Fruit fly (Drosophila melanogaster) whole organism, wandering third instar larva: ENCODE data around the gene Bug22.

ENCODE experiments used
- Abd-B ChIP-seq: fragments of >200 bp; optimal IDR thresholded peaks from 2 replicates; lab custom pipeline; 2017; ENCODE audit warnings: missing biosample characterization, missing genetic modification characterization
- CG32264 ChIP-seq: fragments of 200-800 bp; sonication (Bioruptor generic); optimal IDR thresholded peaks from 2 replicates; lab custom pipeline; 2016; ENCODE audit warnings: missing biosample characterization, missing genetic modification characterization
- CG9705 ChIP-seq: fragments of 200-800 bp; sonication (Bioruptor generic); optimal IDR thresholded peaks from 2 replicates; lab custom pipeline; 2018; ENCODE audit warnings: missing biosample characterization, mild to moderate bottlenecking, missing genetic modification characterization
- CrebA ChIP-seq: fragments of 200-800 bp; sonication (Bioruptor generic); optimal IDR thresholded peaks from 2 replicates; lab custom pipeline; 2016; ENCODE audit warnings: missing biosample characterization, mild to moderate bottlenecking, missing genetic modification characterization, borderline replicate concordance
- Dfd ChIP-seq: fragments of >200 bp; optimal IDR thresholded peaks from 2 replicates; lab custom pipeline; 2017; ENCODE audit warnings: missing biosample characterization, missing genetic modification characterization
- Dif ChIP-seq: fragments of 200-275, 200-300 bp; sonication (Bioruptor generic); optimal IDR thresholded peaks from 2 replicates; lab custom pipeline; 2018; ENCODE audit warnings: missing biosample characterization, missing genetic modification characterization; ENCODE audit not compliant: partially characterized antibody
- GATAd ChIP-seq: sonication (Bioruptor generic); optimal IDR thresholded peaks from 2 replicates; lab custom pipeline; 2016; ENCODE audit warnings: missing biosample characterization, missing genetic modification characterization
- HLH106 ChIP-seq: fragments of 200-800 bp; optimal IDR thresholded peaks from 3 replicates; lab custom pipeline; 2019; ENCODE audit warnings: missing biosample characterization, mild to moderate bottlenecking, missing genetic modification characterization, moderate library complexity
- Hnf4 ChIP-seq: fragments of 200-800 bp; sonication (Bioruptor generic); optimal IDR thresholded peaks from 2 replicates; lab custom pipeline; 2016; ENCODE audit warnings: missing biosample characterization, mild to moderate bottlenecking, missing genetic modification characterization
- Hr78 ChIP-seq: fragments of >200 bp; optimal IDR thresholded peaks from 2 replicates; lab custom pipeline; 2017; ENCODE audit warnings: missing biosample characterization, missing genetic modification characterization
- Hr83 ChIP-seq: fragments of 200-300 bp; sonication (Bioruptor generic); optimal IDR thresholded peaks from 2 replicates; lab custom pipeline; 2016; ENCODE audit warnings: missing biosample characterization, mild to moderate bottlenecking, missing genetic modification characterization, moderate library complexity; ENCODE audit not compliant: poor library complexity, severe bottlenecking
- Jra ChIP-seq: sonication (Bioruptor generic); optimal IDR thresholded peaks from 2 replicates; lab custom pipeline; 2016; ENCODE audit warnings: missing biosample characterization, missing genetic modification characterization
- Mio ChIP-seq: sonication (Bioruptor generic); optimal IDR thresholded peaks from 2 replicates; lab custom pipeline; 2016; ENCODE audit warnings: missing biosample characterization, missing genetic modification characterization
- Myc ChIP-seq: fragments of >200 bp; optimal IDR thresholded peaks from 2 replicates; lab custom pipeline; 2017
- N ChIP-seq: fragments of >200 bp; optimal IDR thresholded peaks from 2 replicates; lab custom pipeline; 2018; ENCODE audit warnings: missing biosample characterization, missing external identifiers, missing genetic modification characterization
- OdsH ChIP-seq: fragments of 200-800 bp; sonication (Bioruptor generic); optimal IDR thresholded peaks from 2 replicates; lab custom pipeline; 2016; ENCODE audit warnings: missing biosample characterization, mild to moderate bottlenecking, missing genetic modification characterization
- Rel ChIP-seq, 2 experiments: fragments of 200-800 bp; sonication (Bioruptor generic) in 1 of 2; optimal IDR thresholded peaks; 2 replicates in 1 of 2; 3 replicates in 1 of 2; lab custom pipeline; 2016 to 2019; ENCODE audit warnings: mild to moderate bottlenecking in 2 of 2, missing biosample characterization in 2 of 2, missing genetic modification characterization in 2 of 2, moderate library complexity in 1 of 2
- Sp1 ChIP-seq: fragments of 200-800 bp; sonication (Bioruptor generic); optimal IDR thresholded peaks from 3 replicates; lab custom pipeline; 2019; ENCODE audit warnings: missing biosample characterization, mild to moderate bottlenecking, missing genetic modification characterization, moderate library complexity
- Vsx2 ChIP-seq: fragments of 200-300, 225-300 bp; sonication (Bioruptor generic); optimal IDR thresholded peaks from 2 replicates; lab custom pipeline; 2018; ENCODE audit warnings: missing biosample characterization, missing genetic modification characterization; ENCODE audit not compliant: partially characterized antibody
- br ChIP-seq: fragments of 200-800 bp; sonication (Bioruptor generic); optimal IDR thresholded peaks from 2 replicates; lab custom pipeline; 2016; ENCODE audit warnings: missing biosample characterization, missing genetic modification characterization
- brk ChIP-seq: fragments of 200-800 bp; sonication (Bioruptor generic); optimal IDR thresholded peaks from 2 replicates; lab custom pipeline; 2016; ENCODE audit warnings: missing biosample characterization, mild to moderate bottlenecking, missing genetic modification characterization
- dl ChIP-seq, 2 experiments: fragments of 175-275, 200-275 bp in 1 of 2; fragments of 200-275 bp in 1 of 2; sonication (Bioruptor generic); optimal IDR thresholded peaks; lab custom pipeline; 2018; ENCODE audit warnings: mild to moderate bottlenecking in 2 of 2, missing biosample characterization in 2 of 2, missing genetic modification characterization in 2 of 2, moderate library complexity in 2 of 2; ENCODE audit not compliant: partially characterized antibody in 2 of 2, insufficient read depth in 1 of 2
- dmrt93B ChIP-seq: fragments of 200-800 bp; sonication (Bioruptor generic); optimal IDR thresholded peaks from 2 replicates; lab custom pipeline; 2018; ENCODE audit warnings: missing biosample characterization, mild to moderate bottlenecking, missing genetic modification characterization
- dsf ChIP-seq: sonication (Bioruptor generic); optimal IDR thresholded peaks from 2 replicates; lab custom pipeline; 2016; ENCODE audit warnings: missing biosample characterization, missing genetic modification characterization, borderline replicate concordance
- ey ChIP-seq: fragments of 200-800 bp; sonication (Bioruptor generic); optimal IDR thresholded peaks from 2 replicates; lab custom pipeline; 2016; ENCODE audit warnings: missing biosample characterization, missing genetic modification characterization
- foxo ChIP-seq, 2 experiments: fragments of 200-800 bp; sonication (Bioruptor generic); optimal IDR thresholded peaks; 2 replicates in 1 of 2; 3 replicates in 1 of 2; lab custom pipeline; 2016 to 2017; ENCODE audit warnings: missing biosample characterization in 2 of 2, missing genetic modification characterization in 2 of 2
- fru ChIP-seq: fragments of 200-800 bp; sonication (Bioruptor generic); optimal IDR thresholded peaks from 3 replicates; lab custom pipeline; 2016; ENCODE audit warnings: missing biosample characterization, mild to moderate bottlenecking, missing genetic modification characterization
- h ChIP-seq: fragments of 200-800 bp; sonication (Bioruptor generic); optimal IDR thresholded peaks from 3 replicates; lab custom pipeline; 2016; ENCODE audit warnings: missing biosample characterization, mild to moderate bottlenecking, missing genetic modification characterization
- jim ChIP-seq: fragments of 175-275, 200-325 bp; sonication (Bioruptor generic); optimal IDR thresholded peaks from 2 replicates; lab custom pipeline; 2016; ENCODE audit warnings: missing biosample characterization, mild to moderate bottlenecking, missing genetic modification characterization
- lola ChIP-seq: fragments of >200 bp; optimal IDR thresholded peaks from 2 replicates; lab custom pipeline; 2017; ENCODE audit warnings: missing biosample characterization, missing genetic modification characterization
- pan ChIP-seq: fragments of >200 bp; optimal IDR thresholded peaks from 2 replicates; lab custom pipeline; 2017
- psq ChIP-seq: fragments of 200-800 bp; sonication (Bioruptor generic); optimal IDR thresholded peaks from 3 replicates; lab custom pipeline; 2017; ENCODE audit warnings: missing biosample characterization, mild to moderate bottlenecking, missing genetic modification characterization, moderate library complexity
- rgr ChIP-seq: fragments of 200-800 bp; sonication (Bioruptor generic); optimal IDR thresholded peaks from 3 replicates; lab custom pipeline; 2016; ENCODE audit warnings: missing biosample characterization, mild to moderate bottlenecking, missing genetic modification characterization
- sage ChIP-seq: fragments of 200-800 bp; sonication (Bioruptor generic); optimal IDR thresholded peaks from 2 replicates; lab custom pipeline; 2016; ENCODE audit warnings: missing biosample characterization, mild to moderate bottlenecking, missing genetic modification characterization
- sv ChIP-seq: fragments of 200-800 bp; sonication (Bioruptor generic); optimal IDR thresholded peaks from 3 replicates; lab custom pipeline; 2016; ENCODE audit warnings: missing biosample characterization, missing genetic modification characterization
- tai ChIP-seq: sonication (Bioruptor generic); optimal IDR thresholded peaks from 2 replicates; lab custom pipeline; 2016; ENCODE audit warnings: missing biosample characterization, missing genetic modification characterization
- usp ChIP-seq: fragments of >200 bp; optimal IDR thresholded peaks from 2 replicates; lab custom pipeline; 2017; ENCODE audit warnings: missing biosample characterization, missing genetic modification characterization
- woc ChIP-seq: sonication (Bioruptor generic); optimal IDR thresholded peaks from 2 replicates; lab custom pipeline; 2016; ENCODE audit warnings: missing biosample characterization, mild to moderate bottlenecking, missing genetic modification characterization

The Bug22 gene

DNA sequence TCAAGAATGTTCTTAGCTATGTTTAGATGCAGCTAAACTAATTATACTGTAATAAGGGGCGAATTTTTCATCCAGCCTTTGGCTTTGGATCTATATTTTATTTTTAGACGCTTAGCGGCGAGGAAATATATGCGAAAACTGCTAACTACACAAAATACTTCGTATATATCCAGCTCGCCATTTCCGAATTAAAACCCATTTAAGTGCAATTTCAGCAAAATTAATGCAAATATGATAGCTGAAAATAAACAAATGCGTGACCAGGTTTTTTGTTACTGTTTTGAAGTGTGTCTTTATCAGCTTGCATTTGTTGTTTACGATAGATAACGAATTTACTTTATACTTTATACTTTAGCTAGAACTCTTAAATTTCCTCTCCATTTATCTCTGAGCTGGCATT, 35.7 kb downstream of the Bug22 start:
- TF ChIP-seq pan (no peak), tai (peak; percentile 31)

DNA sequence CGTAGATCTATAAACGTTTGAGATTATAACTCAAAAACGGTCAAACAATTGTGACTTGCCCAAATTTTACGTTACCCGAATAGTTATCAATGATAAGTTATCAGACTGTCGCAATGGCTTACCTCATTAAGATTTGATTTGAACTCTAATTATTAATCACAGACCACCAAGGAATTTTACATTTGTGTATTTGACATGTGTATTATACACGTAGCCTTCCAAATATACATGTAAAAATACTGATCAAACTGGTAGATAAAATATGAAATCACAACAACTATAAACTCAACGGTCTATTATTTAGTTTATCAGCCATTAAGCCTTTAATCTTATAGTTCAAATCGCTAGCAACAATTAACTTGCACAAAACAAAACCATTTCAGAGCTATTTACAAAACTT, 37.3 kb downstream of the Bug22 start:
- no peak for TF ChIP-seq Mio (GFP tag; lab: Kevin White, UChicago)
- TF ChIP-seq dmrt93B = no peak
- TF ChIP-seq sv = no peak
- TF ChIP-seq Dfd (GFP tag; lab: Kevin White, UChicago) = no peak
- TF ChIP-seq fru (GFP tag; lab: Kevin White, UChicago) = no peak
- no peak for TF ChIP-seq lola
- TF ChIP-seq tai = no peak
- TF ChIP-seq CG9705 (GFP tag; lab: Kevin White, UChicago) = no peak
- TF ChIP-seq Jra (GFP tag; lab: Kevin White, UChicago) = no peak
- no peak for TF ChIP-seq N (GFP tag; lab: Kevin White, UChicago)
- no peak for TF ChIP-seq Dif
- TF ChIP-seq dl (GFP tag; optimal IDR thresholded peaks at IDR 0.05; lab: Kevin White, UChicago; ENCODE audit: insufficient read depth in 1 of 2, partially characterized antibody in 2 of 2) = no peak
- no peak for TF ChIP-seq sage (GFP tag; lab: Kevin White, UChicago)
- no peak for TF ChIP-seq brk (GFP tag; lab: Kevin White, UChicago)
- no peak for TF ChIP-seq Abd-B (GFP tag; lab: Kevin White, UChicago)
- no peak for TF ChIP-seq br (GFP tag; lab: Kevin White, UChicago)
- no peak for TF ChIP-seq Vsx2
- TF ChIP-seq CG32264 = no peak
- TF ChIP-seq CrebA (GFP tag; lab: Kevin White, UChicago) = no peak

DNA sequence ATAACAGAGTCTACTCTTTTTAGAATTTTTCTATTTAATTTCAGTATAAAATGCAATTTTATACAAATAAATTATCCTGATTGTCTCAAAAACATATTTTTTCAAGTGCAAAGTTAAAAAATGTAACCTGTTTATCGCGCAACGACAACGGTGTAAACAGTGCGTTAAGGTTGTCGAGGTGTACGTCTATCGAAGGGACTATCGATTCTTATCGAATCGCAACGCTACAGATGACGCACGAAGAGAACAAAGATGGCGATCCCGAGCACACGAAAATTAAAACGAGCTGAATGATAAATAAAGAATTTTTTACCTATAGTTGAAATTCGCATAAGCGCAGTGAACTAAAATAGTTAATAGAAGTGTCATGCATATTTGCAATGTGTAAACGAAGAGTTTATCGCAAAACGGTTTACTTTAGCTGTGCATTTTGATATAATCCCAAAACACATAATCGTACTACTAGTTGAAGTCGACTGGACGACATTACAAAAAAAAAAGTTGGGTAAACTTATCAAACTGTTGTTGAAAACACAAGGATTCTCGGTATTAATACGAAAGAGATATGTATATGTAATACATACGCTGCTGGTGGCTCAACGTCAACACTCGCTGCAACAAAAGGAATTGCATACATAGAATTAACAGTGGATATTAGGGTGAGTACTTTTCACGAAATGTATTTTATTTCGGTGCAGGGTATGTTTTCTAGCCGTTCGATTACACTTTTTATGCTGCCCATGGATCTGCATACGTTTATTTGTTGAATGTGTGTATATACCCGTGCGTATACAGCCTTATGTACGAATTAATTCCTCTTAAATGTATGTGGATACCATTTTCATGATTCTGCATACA, 42.6 kb downstream of the Bug22 start, which contains the start of gene da:
Gene da (plus strand): TSS at position 237 of the 858 bp plus-strand sequence.
- TF ChIP-seq Abd-B (GFP tag; lab: Kevin White, UChicago) (no peak), CG9705 (GFP tag; lab: Kevin White, UChicago) (peak; percentile 12), brk (GFP tag; lab: Kevin White, UChicago) (no peak), sage (GFP tag; lab: Kevin White, UChicago) (peak; percentile 31), jim (no peak), ey (peak; percentile 33), Hnf4 (GFP tag; lab: Kevin White, UChicago) (peak; percentile 52), tai (no peak), foxo (GFP tag; optimal IDR thresholded peaks at IDR 0.05; lab: Kevin White, UChicago) (peak in 1 of 2 experiments; percentile 24), Sp1 (peak; percentile 47), Mio (GFP tag; lab: Kevin White, UChicago) (no peak), Hr83 (GFP tag; lab: Kevin White, UChicago) (no peak), dsf (GFP tag; lab: Kevin White, UChicago) (no peak), rgr (GFP tag; lab: Kevin White, UChicago) (peak; percentile 55), Rel (GFP tag; optimal IDR thresholded peaks at IDR 0.05; lab: Kevin White, UChicago) (no peak), Rel (tag; optimal IDR thresholded peaks at IDR 0.05; lab: Kevin White, UChicago) (peak; percentile 39), Hr78 (GFP tag; lab: Kevin White, UChicago) (no peak), pan (no peak), OdsH (GFP tag; lab: Kevin White, UChicago) (no peak), usp (GFP tag; lab: Kevin White, UChicago) (no peak), Myc (no peak), N (GFP tag; lab: Kevin White, UChicago) (peak; percentile 94), Dfd (GFP tag; lab: Kevin White, UChicago) (no peak), br (GFP tag; lab: Kevin White, UChicago) (no peak), woc (GFP tag; lab: Kevin White, UChicago) (peak; percentile 64), lola (peak; percentile 69), GATAd (no peak), sv (peak; percentile 15), psq (GFP tag; lab: Kevin White, UChicago) (peak; percentile 8), h (GFP tag; lab: Kevin White, UChicago) (peak; percentile 56), CrebA (GFP tag; lab: Kevin White, UChicago) (no peak), dl (GFP tag; optimal IDR thresholded peaks at IDR 0.05; lab: Kevin White, UChicago; ENCODE audit: insufficient read depth in 1 of 2, partially characterized antibody in 2 of 2) (no peak), dmrt93B (no peak), Jra (GFP tag; lab: Kevin White, UChicago) (peak; percentile 56), Dif (no peak), fru (GFP tag; lab: Kevin White, UChicago) (peak; percentile 39), Vsx2 (no peak), CG32264 (no peak), HLH106 (peak; percentile 61)
- TF ChIP-seq, all 38 proteins: peak for 17
